ENCODE assay signal across 2 worm cellular contexts in genomic region chrIII:7103940-7104440, ce11.
TF ChIP-seq lines count a peak whose summit lies in the region.

Gene cpg-2, minus strand, starts transcription at chrIII:7103990.

TF ChIP-seq in whole organism, L4 larva, 104 proteins besides CTCF, POLR2A, EP300 and RAD21:
- TF ChIP-seq snpc-1.2 (GFP tag; IDR thresholded peaks at IDR 0.05; lab: Robert Waterston, UW) (peak; percentile 39; the same call in 1 of the 2 replicates), daf-8 (GFP tag; IDR thresholded peaks at IDR 0.05; lab: Robert Waterston, UW) (no peak), lin-38 (GFP tag; IDR thresholded peaks at IDR 0.05; lab: Robert Waterston, UW) (peak; percentile 90), Y48G9A.11 (GFP tag; IDR thresholded peaks at IDR 0.05; lab: Robert Waterston, UW) (peak; percentile 86), unc-130 (GFP tag; optimal IDR thresholded peaks at IDR 0.05; lab: Kevin White, UChicago) (peak; percentile 96), F49E8.2 (tag; optimal IDR thresholded peaks at IDR 0.05; lab: Kevin White, UChicago; ENCODE audit: borderline replicate concordance) (peak; percentile 82)

TF ChIP-seq in whole organism, young adult, 124 proteins besides CTCF, POLR2A, EP300 and RAD21:
- peak; percentile 91 for TF ChIP-seq madf-3 (GFP tag; IDR thresholded peaks at IDR 0.05; lab: Robert Waterston, UW)
- peak; percentile 20 for TF ChIP-seq athp-1 (tag; optimal IDR thresholded peaks at IDR 0.05; lab: Kevin White, UChicago)
- TF ChIP-seq F39B2.1 (GFP tag; IDR thresholded peaks at IDR 0.05; lab: Robert Waterston, UW) = no peak
- TF ChIP-seq dox-1 (GFP tag; IDR thresholded peaks at IDR 0.05; lab: Robert Waterston, UW) = peak; percentile 77; the same call in 1 of the 2 replicates
- TF ChIP-seq let-607 (tag; optimal IDR thresholded peaks at IDR 0.05; lab: Kevin White, UChicago) = no peak
- TF ChIP-seq Y53G8AR.9 (GFP tag; conservative IDR thresholded peaks at IDR 0.05; lab: Robert Waterston, UW) = peak; percentile 73; the same call in 1 of the 2 replicates
- no peak for TF ChIP-seq K11D2.4 (GFP tag; IDR thresholded peaks at IDR 0.05; lab: Robert Waterston, UW)
- TF ChIP-seq ztf-28 (GFP tag; IDR thresholded peaks at IDR 0.05; lab: Robert Waterston, UW) = 0 out of 2 replicates have a peak, but pooled peaks have one; percentile 20
- peak; percentile 78; the same call in 1 of the 2 replicates for TF ChIP-seq C17E4.6 (GFP tag; IDR thresholded peaks at IDR 0.05; lab: Robert Waterston, UW)
- no peak for TF ChIP-seq ceh-27 (GFP tag; optimal IDR thresholded peaks at IDR 0.05; lab: Kevin White, UChicago)
- peak; percentile 58 for TF ChIP-seq snpc-4 (GFP tag; optimal IDR thresholded peaks at IDR 0.05; lab: Kevin White, UChicago)
- peak in 3 of 4 experiments; percentile 11 to 62 (median 55) for TF ChIP-seq snpc-4 (tag; optimal IDR thresholded peaks at IDR 0.05; lab: Kevin White, UChicago)
- peak; percentile 99 for TF ChIP-seq efl-1 (GFP tag; optimal IDR thresholded peaks at IDR 0.05; lab: Kevin White, UChicago)
- TF ChIP-seq nhr-80 (tag; optimal IDR thresholded peaks at IDR 0.05; lab: Kevin White, UChicago) = no peak
- TF ChIP-seq lin-54 (GFP tag; optimal IDR thresholded peaks at IDR 0.05; lab: Kevin White, UChicago) = peak; percentile 96
- TF ChIP-seq B0019.2 (GFP tag; conservative IDR thresholded peaks at IDR 0.05; lab: Robert Waterston, UW) = peak; percentile 80
- peak; percentile 62 for TF ChIP-seq him-1 (tag; optimal IDR thresholded peaks at IDR 0.05; lab: Kevin White, UChicago)
- TF ChIP-seq B0336.3 (GFP tag; IDR thresholded peaks at IDR 0.05; lab: Robert Waterston, UW) = peak; percentile 79
- peak; percentile 21 for TF ChIP-seq ztf-18 (tag; optimal IDR thresholded peaks at IDR 0.05; lab: Kevin White, UChicago)
- TF ChIP-seq attf-3 (GFP tag; conservative IDR thresholded peaks at IDR 0.05; lab: Robert Waterston, UW) = peak; percentile 24; the same call in 1 of the 2 replicates
- 0 out of 2 replicates have a peak, but pooled peaks have one; percentile 67 for TF ChIP-seq Y79H2A.3 (GFP tag; conservative IDR thresholded peaks at IDR 0.05; lab: Robert Waterston, UW)
- TF ChIP-seq rcor-1 (GFP tag; IDR thresholded peaks at IDR 0.05; lab: Robert Waterston, UW) = peak; percentile 91
- peak; percentile 50 for TF ChIP-seq hrde-1 (tag; optimal IDR thresholded peaks at IDR 0.05; lab: Kevin White, UChicago; ENCODE audit: borderline replicate concordance)
- no peak for TF ChIP-seq T26A5.8 (tag; optimal IDR thresholded peaks at IDR 0.05; lab: Kevin White, UChicago)
- TF ChIP-seq madf-8 (GFP tag; conservative IDR thresholded peaks at IDR 0.05; lab: Robert Waterston, UW) = peak; percentile 99
- peak; percentile 64 for TF ChIP-seq tbp1 (GFP tag; optimal IDR thresholded peaks at IDR 0.05; lab: Kevin White, UChicago)
- peak; percentile 4 to 89 (median 58) for TF ChIP-seq lin-35 (GFP tag; optimal IDR thresholded peaks at IDR 0.05; lab: Kevin White, UChicago)
- TF ChIP-seq ceh-79 (tag; optimal IDR thresholded peaks at IDR 0.05; lab: Kevin White, UChicago) = no peak
- peak; percentile 94 for TF ChIP-seq unc-130 (GFP tag; optimal IDR thresholded peaks at IDR 0.05; lab: Kevin White, UChicago)
- no peak for TF ChIP-seq B0261.1 (tag; optimal IDR thresholded peaks at IDR 0.05; lab: Kevin White, UChicago)
- peak; percentile 76 for TF ChIP-seq lir-1 (GFP tag; conservative IDR thresholded peaks at IDR 0.05; lab: Robert Waterston, UW)
- peak; percentile 57; the same call in 1 of the 2 replicates for TF ChIP-seq nfyb-1 (GFP tag; IDR thresholded peaks at IDR 0.05; lab: Robert Waterston, UW)
- TF ChIP-seq zim-3 (tag; optimal IDR thresholded peaks at IDR 0.05; lab: Kevin White, UChicago) = no peak
- TF ChIP-seq F23B12.7 (tag; optimal IDR thresholded peaks at IDR 0.05; lab: Kevin White, UChicago; ENCODE audit: insufficient read depth) = peak; percentile 64
- TF ChIP-seq cebp-1 (GFP tag; IDR thresholded peaks at IDR 0.05; lab: Robert Waterston, UW) = no peak
- no peak for TF ChIP-seq cebp-1 (tag; optimal IDR thresholded peaks at IDR 0.05; lab: Kevin White, UChicago)
- peak; percentile 97 for TF ChIP-seq xnd-1 (tag; optimal IDR thresholded peaks at IDR 0.05; lab: Kevin White, UChicago)
- peak; percentile 95 for TF ChIP-seq F49E8.2 (tag; optimal IDR thresholded peaks at IDR 0.05; lab: Kevin White, UChicago; ENCODE audit: insufficient read depth)
- peak; percentile 95 for TF ChIP-seq dpl-1 (GFP tag; optimal IDR thresholded peaks at IDR 0.05; lab: Kevin White, UChicago)
- peak; percentile 81 for TF ChIP-seq ekl-4 (GFP tag; IDR thresholded peaks at IDR 0.05; lab: Robert Waterston, UW)
- TF ChIP-seq lsl-1 (GFP tag; optimal IDR thresholded peaks at IDR 0.05; lab: Kevin White, UChicago) = peak; percentile 88
- peak; percentile 66 for TF ChIP-seq hmg-1.2 (GFP tag; IDR thresholded peaks at IDR 0.05; lab: Robert Waterston, UW)
- TF ChIP-seq fkh-3 (tag; optimal IDR thresholded peaks at IDR 0.05; lab: Kevin White, UChicago) = no peak
- peak; percentile 82 for TF ChIP-seq snpc-1.1 (tag; optimal IDR thresholded peaks at IDR 0.05; lab: Kevin White, UChicago; ENCODE audit: insufficient read depth)
- peak; percentile 27; the same call in 1 of the 2 replicates for TF ChIP-seq pbrm-1 (GFP tag; IDR thresholded peaks at IDR 0.05; lab: Robert Waterston, UW)
- no peak for TF ChIP-seq F22D6.2 (tag; optimal IDR thresholded peaks at IDR 0.05; lab: Kevin White, UChicago)
- TF ChIP-seq F33H1.4 (GFP tag; IDR thresholded peaks at IDR 0.05; lab: Robert Waterston, UW) = peak; percentile 85
- TF ChIP-seq tlf-1 (GFP tag; optimal IDR thresholded peaks at IDR 0.05; lab: Kevin White, UChicago) = peak; percentile 90
- TF ChIP-seq madf-6 (GFP tag; IDR thresholded peaks at IDR 0.05; lab: Robert Waterston, UW) = peak; percentile 100
- peak; percentile 96 for TF ChIP-seq snpc-3.4 (tag; optimal IDR thresholded peaks at IDR 0.05; lab: Kevin White, UChicago)
- TF ChIP-seq nhr-179 (tag; optimal IDR thresholded peaks at IDR 0.05; lab: Kevin White, UChicago) = no peak
- TF ChIP-seq egl-18 (GFP tag; IDR thresholded peaks at IDR 0.05; lab: Robert Waterston, UW) = no peak
- peak; percentile 73; the same call in 1 of the 2 replicates for TF ChIP-seq attf-6 (GFP tag; IDR thresholded peaks at IDR 0.05; lab: Robert Waterston, UW)
- TF ChIP-seq rec-8 (tag; optimal IDR thresholded peaks at IDR 0.05; lab: Kevin White, UChicago) = no peak
- peak; percentile 98 for TF ChIP-seq ceh-91 (GFP tag; IDR thresholded peaks at IDR 0.05; lab: Robert Waterston, UW)
- peak; percentile 89 for TF ChIP-seq snpc-1.3 (tag; optimal IDR thresholded peaks at IDR 0.05; lab: Kevin White, UChicago; ENCODE audit: insufficient read depth)
- TF ChIP-seq ama-1 (optimal IDR thresholded peaks at IDR 0.05; lab: Kevin White, UChicago) = no peak
- TF ChIP-seq ama-1 (GFP tag; optimal IDR thresholded peaks at IDR 0.05; lab: Kevin White, UChicago) = peak in 1 of 2 experiments; percentile 7
- TF ChIP-seq hsf-1 (GFP tag; IDR thresholded peaks at IDR 0.05; lab: Robert Waterston, UW) = peak; percentile 86
- peak; percentile 98 for TF ChIP-seq D2030.7 (GFP tag; IDR thresholded peaks at IDR 0.05; lab: Robert Waterston, UW)
- no peak for TF ChIP-seq ztf-3 (GFP tag; optimal IDR thresholded peaks at IDR 0.05; lab: Kevin White, UChicago)
- peak; percentile 81 for TF ChIP-seq mcd-1 (GFP tag; IDR thresholded peaks at IDR 0.05; lab: Robert Waterston, UW)
- no peak for TF ChIP-seq T07F8.4 (tag; optimal IDR thresholded peaks at IDR 0.05; lab: Kevin White, UChicago)
- TF ChIP-seq Y95B8A.8 (GFP tag; IDR thresholded peaks at IDR 0.05; lab: Robert Waterston, UW) = peak; percentile 84
- no peak for TF ChIP-seq nhr-120 (GFP tag; IDR thresholded peaks at IDR 0.05; lab: Robert Waterston, UW)
- TF ChIP-seq atf-7 (tag; optimal IDR thresholded peaks at IDR 0.05; lab: Kevin White, UChicago) = no peak
TF ChIP-seq in whole organism, young adult: peak in this region for 44.

Comparison
In these comparisons a context has a peak if more than half of its experiments do, and no peak if none do; other contexts are left out.
1. Of the 7 proteins assayed by ChIP-seq in both whole organism, young adult and whole organism, L4 larva: peak only in whole organism, young adult: dpl-1 and snpc-4; only in whole organism, L4 larva: none; in both: F49E8.2 and unc-130; in neither: 2; mixed calls (peak in some experiments, not most) for 1.